Worm (Caenorhabditis elegans): ENCODE data around the gene fbxb-71.
A peak's percentile ranks its signal among the peaks of the same experiment; 100 is the strongest.

The fbxb-71 gene

ce11 chrX:3272580-3272979 lies 9.9 kb downstream of the fbxb-71 start, which contains the start of gene K09C4.7:
Gene K09C4.7, plus strand, starts transcription at chrX:3272880.
- TF ChIP-seq lin-39 (tag; optimal IDR thresholded peaks at IDR 0.05), result no peak
- TF ChIP-seq nhr-237 (tag; optimal IDR thresholded peaks at IDR 0.05), result no peak

ce11 chrX:3280130-3280529 lies 17.4 kb downstream of the fbxb-71 start, which contains the start of gene K09C4.10:
Gene K09C4.10, minus strand, starts transcription at chrX:3280230.
- TF ChIP-seq nhr-77 (tag; optimal IDR thresholded peaks at IDR 0.05), result no peak
- TF ChIP-seq lsy-12 (tag; optimal IDR thresholded peaks at IDR 0.05), result no peak
- TF ChIP-seq egl-27 (tag; optimal IDR thresholded peaks at IDR 0.05), result no peak
- TF ChIP-seq nhr-12 (tag; optimal IDR thresholded peaks at IDR 0.05), result no peak
- TF ChIP-seq nhr-28 (tag; optimal IDR thresholded peaks at IDR 0.05), result no peak
- no peak for TF ChIP-seq ceh-28 (tag; optimal IDR thresholded peaks at IDR 0.05)

DNA sequence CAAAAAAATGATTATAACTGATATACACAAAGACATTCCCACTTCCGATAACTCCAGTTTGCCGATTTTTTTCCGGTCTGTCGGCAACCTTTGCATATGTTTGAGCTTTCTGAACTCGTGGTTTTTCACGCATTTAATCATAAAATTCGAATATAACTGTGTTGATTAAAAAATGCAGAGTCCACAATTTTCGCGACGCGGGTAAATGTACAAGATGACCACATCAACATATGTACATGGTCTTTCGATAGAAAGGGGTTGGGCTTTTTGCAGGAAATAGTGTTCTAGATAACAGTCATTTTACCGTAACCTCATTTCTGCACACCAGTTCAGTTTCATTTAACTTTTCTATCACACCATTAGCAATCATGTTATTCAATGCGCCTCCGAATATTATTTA lies 19.6 kb downstream of the fbxb-71 start, which contains the start of gene K09C4.5:
K09C4.5 (plus strand) TSS at position 326 of the 400 bp plus-strand sequence.
- TF ChIP-seq mdl-1 (tag; optimal IDR thresholded peaks at IDR 0.05), result no peak
- peak; percentile 11 for TF ChIP-seq pha-4 (tag; optimal IDR thresholded peaks at IDR 0.05)
- peak; percentile 49 for TF ChIP-seq elt-2 (tag; optimal IDR thresholded peaks at IDR 0.05)
- peak; percentile 30 for TF ChIP-seq pqm-1 (tag; optimal IDR thresholded peaks at IDR 0.05)

ce11 chrX:3283189-3283588 lies 20.5 kb downstream of the fbxb-71 start:
- no peak for TF ChIP-seq egl-5 (tag; optimal IDR thresholded peaks at IDR 0.05)
- peak; percentile 55 for TF ChIP-seq pqm-1 (tag; optimal IDR thresholded peaks at IDR 0.05)
- TF ChIP-seq elt-2 (tag; optimal IDR thresholded peaks at IDR 0.05), result peak; percentile 79
- peak; percentile 19 for TF ChIP-seq jun-1 (tag; optimal IDR thresholded peaks at IDR 0.05)
- TF ChIP-seq pha-4 (tag; optimal IDR thresholded peaks at IDR 0.05), result peak; percentile 12
- TF ChIP-seq hmg-11 (tag; optimal IDR thresholded peaks at IDR 0.05), result no peak

DNA sequence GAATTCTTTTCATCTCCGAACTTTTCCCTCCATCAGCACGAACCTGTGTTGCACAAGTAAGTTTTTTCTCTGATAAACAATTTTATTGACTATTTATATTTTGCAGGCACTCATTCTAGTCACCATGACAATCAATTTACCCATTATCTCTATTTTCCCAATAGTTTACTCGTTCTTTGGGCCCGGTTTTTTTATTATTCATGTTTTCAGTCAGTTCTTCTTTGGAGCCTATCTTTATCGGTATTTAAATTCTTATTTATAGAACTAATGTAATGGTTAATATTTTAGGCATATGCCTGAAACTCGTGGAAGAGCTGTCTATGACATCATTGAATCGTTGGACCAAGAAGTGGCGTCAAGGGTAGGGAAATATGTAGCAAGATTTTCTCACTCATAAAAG lies 22.3 kb downstream of the fbxb-71 start:
- no peak for TF ChIP-seq snpc-4 (tag; optimal IDR thresholded peaks at IDR 0.05)
- TF ChIP-seq sea-2 (GFP tag; optimal IDR thresholded peaks at IDR 0.05), result no peak
- no peak for TF ChIP-seq unc-39 (tag; optimal IDR thresholded peaks at IDR 0.05)
- no peak for TF ChIP-seq egl-5 (tag; optimal IDR thresholded peaks at IDR 0.05)

DNA sequence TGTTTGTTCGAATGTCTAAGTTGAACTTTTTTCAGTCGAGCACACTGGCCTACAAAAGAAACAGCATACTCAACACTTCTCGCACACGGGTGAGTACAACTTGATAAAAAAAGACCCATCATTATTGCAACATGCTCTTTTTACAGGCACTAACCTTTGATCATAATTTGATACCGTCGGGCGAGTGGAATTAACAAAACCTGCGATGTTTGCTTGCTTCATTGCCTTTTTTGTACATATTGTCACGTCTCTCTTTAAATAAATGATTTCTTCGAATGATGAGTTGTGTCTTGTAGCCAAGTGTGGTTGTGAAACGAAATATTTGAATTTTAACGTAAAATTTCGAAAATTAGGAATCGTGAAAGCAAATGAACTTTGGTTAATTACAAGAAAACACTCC lies 22.7 kb downstream of the fbxb-71 start:
- peak; percentile 78 for TF ChIP-seq elt-2 (tag; optimal IDR thresholded peaks at IDR 0.05)
- peak; percentile 58 for TF ChIP-seq pha-4 (tag; optimal IDR thresholded peaks at IDR 0.05)
- TF ChIP-seq nhr-25 (tag; optimal IDR thresholded peaks at IDR 0.05), result no peak
- no peak for TF ChIP-seq tbx-2 (tag; optimal IDR thresholded peaks at IDR 0.05)
- TF ChIP-seq lin-15B (tag; optimal IDR thresholded peaks at IDR 0.05), result no peak
- no peak for TF ChIP-seq mdl-1 (tag; optimal IDR thresholded peaks at IDR 0.05)
- peak; percentile 92 for TF ChIP-seq pqm-1 (tag; optimal IDR thresholded peaks at IDR 0.05)
- TF ChIP-seq jun-1 (tag; optimal IDR thresholded peaks at IDR 0.05), result no peak
- TF ChIP-seq egl-5 (tag; optimal IDR thresholded peaks at IDR 0.05), result no peak
- TF ChIP-seq fkh-2 (tag; optimal IDR thresholded peaks at IDR 0.05), result no peak
- no peak for TF ChIP-seq elt-1 (tag; optimal IDR thresholded peaks at IDR 0.05)
- no peak for TF ChIP-seq ceh-82 (tag; optimal IDR thresholded peaks at IDR 0.05)

- TF ChIP-seq ceh-9 (tag; optimal IDR thresholded peaks at IDR 0.05), result no peak
- no peak for TF ChIP-seq aly-2 (tag; optimal IDR thresholded peaks at IDR 0.05)
- TF ChIP-seq egl-5 (tag; optimal IDR thresholded peaks at IDR 0.05), result no peak
- no peak for TF ChIP-seq nhr-11 (tag; optimal IDR thresholded peaks at IDR 0.05)
- no peak for TF ChIP-seq mdl-1 (tag; optimal IDR thresholded peaks at IDR 0.05)
- no peak for TF ChIP-seq nhr-43 (tag; optimal IDR thresholded peaks at IDR 0.05; ENCODE audit: poor library complexity, severe bottlenecking)
- TF ChIP-seq pqm-1 (tag; optimal IDR thresholded peaks at IDR 0.05), result no peak
- no peak for TF ChIP-seq nhr-28 (tag; optimal IDR thresholded peaks at IDR 0.05)
- TF ChIP-seq lin-39 (tag; optimal IDR thresholded peaks at IDR 0.05), result no peak
- no peak for TF ChIP-seq sea-2 (GFP tag; optimal IDR thresholded peaks at IDR 0.05)
- no peak for TF ChIP-seq lsy-12 (tag; optimal IDR thresholded peaks at IDR 0.05)
- TF ChIP-seq tbx-2 (tag; optimal IDR thresholded peaks at IDR 0.05), result no peak
- TF ChIP-seq ztf-4 (tag; optimal IDR thresholded peaks at IDR 0.05), result no peak
- no peak for TF ChIP-seq nhr-12 (tag; optimal IDR thresholded peaks at IDR 0.05)
- no peak for TF ChIP-seq unc-39 (tag; optimal IDR thresholded peaks at IDR 0.05)
- no peak for TF ChIP-seq hmg-11 (tag; optimal IDR thresholded peaks at IDR 0.05)
- TF ChIP-seq unc-62 (GFP tag; optimal IDR thresholded peaks at IDR 0.05), result no peak
- no peak for TF ChIP-seq ztf-11 (tag; optimal IDR thresholded peaks at IDR 0.05)
- TF ChIP-seq elt-2 (tag; optimal IDR thresholded peaks at IDR 0.05), result no peak
- no peak for TF ChIP-seq nhr-23 (tag; optimal IDR thresholded peaks at IDR 0.05)
These were observed 26.5 kb downstream of the fbxb-71 start, which contains the start of gene K09C4.4 for ce11 chrX:3289183-3289582. Gene K09C4.4, plus strand, starts transcription at chrX:3289483.
